Fruit fly (Drosophila melanogaster): Measurements from ENCODE around the gene CG15167.

CG15167 gene

dm6 chr2L:18707844-18708238 lies 32.3 kb upstream of the CG15167 start:
- TF ChIP-seq CG6683 (GFP tag; optimal IDR thresholded peaks at IDR 0.05) (no peak), CG1647 (GFP tag; optimal IDR thresholded peaks at IDR 0.05) (peak; percentile 15), luna (GFP tag; optimal IDR thresholded peaks at IDR 0.05) (peak; percentile 21), lab (GFP tag; optimal IDR thresholded peaks at IDR 0.05) (peak; percentile 13), CG32532 (GFP tag; IDR thresholded peaks at IDR 0.05) (peak; percentile 67), CG31441 (GFP tag; IDR thresholded peaks at IDR 0.05) (no peak), Hmr (GFP tag; optimal IDR thresholded peaks at IDR 0.05) (peak; percentile 41), PHDP (tag; optimal IDR thresholded peaks at IDR 0.05) (peak; percentile 39), her (GFP tag; optimal IDR thresholded peaks at IDR 0.05) (no peak), Rfx (GFP tag; IDR thresholded peaks at IDR 0.05) (peak; percentile 56; the same call in 1 of the 2 replicates), nerfin-1 (tag; optimal IDR thresholded peaks at IDR 0.05) (peak; percentile 26), CG12769 (tag; optimal IDR thresholded peaks at IDR 0.05) (peak; percentile 43), Fer1 (GFP tag; optimal IDR thresholded peaks at IDR 0.05) (peak; percentile 20), disco-r (GFP tag; optimal IDR thresholded peaks at IDR 0.05) (no peak), Adf1 (GFP tag; IDR thresholded peaks at IDR 0.05) (no peak), CG14441 (GFP tag; IDR thresholded peaks at IDR 0.05) (peak; percentile 42; the same call in 1 of the 2 replicates), tup (GFP tag; optimal IDR thresholded peaks at IDR 0.05) (no peak), vvl (GFP tag; IDR thresholded peaks at IDR 0.05) (peak; percentile 59), CG5953 (GFP tag; IDR thresholded peaks at IDR 0.05) (no peak), CG8765 (GFP tag; IDR thresholded peaks at IDR 0.05) (no peak), wek (GFP tag; optimal IDR thresholded peaks at IDR 0.05) (peak; percentile 30), caup (GFP tag; optimal IDR thresholded peaks at IDR 0.05; ENCODE audit: severe bottlenecking) (peak; percentile 24), CG2678 (tag; optimal IDR thresholded peaks at IDR 0.05) (peak; percentile 20), lov (optimal IDR thresholded peaks at IDR 0.05) (no peak), lov (GFP tag; IDR thresholded peaks at IDR 0.05) (no peak), CTCF (GFP tag; optimal IDR thresholded peaks at IDR 0.05) (no peak), CG9932 (GFP tag; IDR thresholded peaks at IDR 0.05) (peak; percentile 53), HLH54F (GFP tag; optimal IDR thresholded peaks at IDR 0.05) (peak; percentile 4), bab2 (GFP tag; optimal IDR thresholded peaks at IDR 0.05) (peak; percentile 33), nmo (GFP tag; optimal IDR thresholded peaks at IDR 0.05) (no peak), H15 (GFP tag; IDR thresholded peaks at IDR 0.05) (no peak), lilli (GFP tag; optimal IDR thresholded peaks at IDR 0.05) (peak; percentile 41), CG34376 (GFP tag; optimal IDR thresholded peaks at IDR 0.05) (no peak), CG10366 (GFP tag; IDR thresholded peaks at IDR 0.05) (peak; percentile 32), CG12236 (GFP tag; optimal IDR thresholded peaks at IDR 0.05) (no peak), Elba2 (GFP tag; optimal IDR thresholded peaks at IDR 0.05) (peak; percentile 46), CG2120 (GFP tag; optimal IDR thresholded peaks at IDR 0.05) (peak; percentile 70), sens (GFP tag) (peak; percentile 85), insv (GFP tag; optimal IDR thresholded peaks at IDR 0.05) (no peak), Lhr (GFP tag; optimal IDR thresholded peaks at IDR 0.05) (no peak), grau (tag; optimal IDR thresholded peaks at IDR 0.05) (peak; percentile 8), dysf (GFP tag; IDR thresholded peaks at IDR 0.05) (peak; percentile 44; the same call in 1 of the 3 replicates), slbo (GFP tag; IDR thresholded peaks at IDR 0.05) (peak; percentile 77), dpn (GFP tag; optimal IDR thresholded peaks at IDR 0.05) (peak; percentile 36 to 46), CG33557 (GFP tag; optimal IDR thresholded peaks at IDR 0.05) (no peak), Fer3 (tag; optimal IDR thresholded peaks at IDR 0.05) (peak; percentile 28), CG2129 (GFP tag; IDR thresholded peaks at IDR 0.05; ENCODE audit: partially characterized antibody) (no peak), CrebB (tag; optimal IDR thresholded peaks at IDR 0.05) (no peak), vfl (GFP tag; optimal IDR thresholded peaks at IDR 0.05) (peak; percentile 16), CG7357 (GFP tag; IDR thresholded peaks at IDR 0.05) (no peak), lbe (GFP tag; optimal IDR thresholded peaks at IDR 0.05) (peak; percentile 7), az2 (GFP tag; optimal IDR thresholded peaks at IDR 0.05) (peak; percentile 40), aop (GFP tag; IDR thresholded peaks at IDR 0.05) (no peak)
